Fruit fly (Drosophila melanogaster) S2 (cell line): ENCODE measurements around the gene DIP-epsilon.
A peak's percentile ranks its signal among the peaks of the same experiment; 100 is the strongest.

Source experiments
- CG8478 ChIP-seq: fragments of >200 bp; optimal IDR thresholded peaks from 2 replicates; lab custom pipeline; 2018
- CTCF ChIP-seq, 2 experiments: fragments of >200 bp; optimal IDR thresholded peaks; 2 replicates each; lab custom pipeline; 2018

Gene DIP-epsilon

DNA sequence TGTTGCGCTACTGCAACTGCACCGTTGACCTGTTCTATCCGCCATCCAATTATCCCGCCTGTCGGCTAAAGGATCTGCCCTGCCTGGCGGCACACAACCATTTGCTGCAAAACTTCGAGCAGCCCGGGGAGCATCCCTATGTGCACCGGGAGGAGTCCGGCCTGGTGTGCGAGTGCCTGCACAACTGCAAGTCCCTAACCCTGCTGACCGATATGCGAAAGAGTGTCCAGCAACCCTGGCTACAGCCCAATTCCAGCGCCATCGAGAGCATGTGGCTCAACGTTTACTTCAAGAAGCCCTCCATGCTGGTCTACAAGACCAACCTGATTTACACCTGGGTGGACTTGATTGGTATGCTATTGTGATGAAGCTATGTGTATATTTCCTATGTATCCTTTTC is 55.0 kb downstream of the DIP-epsilon start:
- TF ChIP-seq CG8478 (no peak), CTCF (optimal IDR thresholded peaks at IDR 0.05; lab: Kevin White, UChicago) (no peak)

DNA sequence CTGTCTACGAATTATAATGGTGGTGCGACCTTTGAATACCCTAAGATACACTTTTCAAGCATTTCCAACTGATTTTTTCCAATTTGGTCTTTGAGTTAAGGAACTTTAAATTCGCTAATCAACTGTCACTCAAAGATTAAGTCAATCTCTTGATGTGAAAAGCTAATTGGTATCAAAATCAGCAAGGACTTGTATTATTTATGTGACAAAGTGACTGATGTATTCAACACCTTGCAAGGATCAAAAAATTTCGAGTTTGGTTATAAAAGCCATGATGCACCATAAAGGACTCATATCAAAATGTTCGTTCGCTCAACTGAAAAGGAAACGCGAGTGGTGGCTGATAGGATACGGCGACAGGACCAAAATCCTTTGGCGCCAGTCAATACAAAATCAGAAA is 56.5 kb downstream of the DIP-epsilon start, which contains the start of gene ppk14:
Gene ppk14, plus strand, starts transcription at position 301 of the 400 bp plus-strand sequence.
- no peak for TF ChIP-seq CG8478
- no peak for TF ChIP-seq CTCF (optimal IDR thresholded peaks at IDR 0.05; lab: Kevin White, UChicago)

DNA sequence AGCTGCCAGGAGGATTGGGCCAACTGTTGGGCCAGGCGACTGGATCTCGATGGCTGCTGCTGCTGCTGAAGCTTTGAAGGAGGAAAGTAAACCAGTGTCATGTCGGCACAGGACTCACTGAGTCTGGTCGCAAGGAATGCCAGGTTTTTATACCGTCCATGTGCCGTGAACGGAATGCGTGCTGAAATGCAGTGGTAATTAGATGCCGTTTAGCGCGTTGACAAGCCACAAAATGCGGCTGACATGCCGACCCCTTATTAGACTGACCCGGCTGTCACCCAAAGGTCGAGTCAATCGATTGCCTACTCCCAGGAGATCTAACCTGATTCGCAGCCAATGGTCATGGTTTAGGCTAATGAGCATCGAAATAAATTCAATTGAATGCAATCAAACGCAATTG is 56.9 kb downstream of the DIP-epsilon start, which contains the start of gene ppk7:
Gene ppk7, minus strand, starts transcription at position 101 of the 400 bp plus-strand sequence.
- TF ChIP-seq CTCF (optimal IDR thresholded peaks at IDR 0.05; lab: Kevin White, UChicago) = no peak
- no peak for TF ChIP-seq CG8478

DNA sequence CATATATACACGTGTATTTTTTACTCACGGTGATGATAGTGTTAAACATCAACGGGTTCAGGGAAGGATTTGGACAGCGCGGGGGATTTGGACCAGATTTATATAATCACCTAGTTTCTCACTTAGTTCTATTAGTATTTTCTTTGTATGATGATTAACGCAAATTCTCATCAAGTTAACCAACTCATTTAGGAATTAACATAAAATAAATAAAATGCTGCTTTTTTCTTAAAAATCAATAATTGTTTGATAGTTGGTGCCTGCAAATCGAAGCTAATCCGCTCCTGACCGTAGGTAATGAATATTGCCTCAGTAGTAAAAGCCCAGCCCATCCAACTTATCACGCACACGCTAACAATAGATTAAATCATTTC is 59.3 kb downstream of the DIP-epsilon start:
- no peak for TF ChIP-seq CG8478
- no peak for TF ChIP-seq CTCF (optimal IDR thresholded peaks at IDR 0.05; lab: Kevin White, UChicago)

DNA sequence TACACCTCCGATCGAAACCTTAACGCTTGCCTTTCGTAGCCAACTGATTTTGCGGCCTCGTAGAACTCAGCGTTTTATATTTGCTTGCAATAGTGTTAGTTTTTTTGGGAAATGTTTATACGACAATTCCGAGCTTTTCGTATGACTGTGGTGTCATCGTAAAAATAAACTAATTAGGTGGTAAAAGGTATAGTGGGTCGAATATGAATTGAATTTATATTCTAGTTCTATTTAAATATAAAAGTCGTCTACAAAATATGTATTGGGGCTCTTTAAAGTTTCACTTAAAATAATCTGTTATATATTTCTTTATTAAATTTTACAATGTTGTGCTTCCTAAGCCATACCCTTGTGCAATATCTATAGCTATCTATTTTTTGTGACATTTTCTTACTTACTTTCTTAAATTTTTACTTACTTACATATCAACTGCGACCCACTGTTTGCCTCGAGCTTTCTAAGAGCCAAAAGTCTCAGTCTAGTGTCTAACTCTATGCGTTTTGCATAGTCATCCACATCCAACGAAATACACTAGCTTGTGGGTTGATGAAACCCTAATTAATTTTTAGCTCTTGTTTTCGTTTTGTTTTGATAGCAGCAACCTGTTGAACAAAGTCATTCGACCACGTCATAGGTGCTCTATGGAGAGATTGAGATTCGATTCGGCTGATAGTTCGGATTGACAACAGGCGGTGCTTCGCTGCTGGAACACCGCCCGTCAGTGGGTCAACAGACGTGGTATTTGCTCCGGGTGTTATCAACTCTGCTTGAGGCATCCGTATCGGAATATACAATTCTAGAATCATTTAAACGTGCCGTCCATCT is 59.9 kb downstream of the DIP-epsilon start, which contains the start of gene CG9498:
Gene CG9498, minus strand, starts transcription at position 51 of the 825 bp plus-strand sequence.
- TF ChIP-seq CG8478 (no peak), CTCF (optimal IDR thresholded peaks at IDR 0.05; lab: Kevin White, UChicago) (no peak)

DNA sequence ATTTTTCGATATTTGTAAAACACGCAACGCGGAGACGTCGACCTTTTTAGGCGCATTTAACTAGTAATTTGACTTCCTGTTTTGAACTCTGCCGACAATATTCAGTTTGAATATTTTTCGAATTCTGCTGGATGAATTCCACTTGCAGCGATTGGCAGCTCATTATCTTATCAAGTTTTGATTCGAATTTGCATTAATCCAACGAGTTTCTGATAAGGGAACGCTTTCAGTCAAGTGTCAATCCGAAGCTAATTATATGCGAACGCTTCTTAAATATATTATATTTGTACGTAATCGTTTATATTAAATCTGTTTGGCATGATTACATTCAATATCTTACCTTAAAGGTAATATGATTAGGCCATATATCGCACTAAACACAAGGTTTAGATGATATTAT is 62.8 kb downstream of the DIP-epsilon start, which contains the start of gene CG9497:
Gene CG9497, minus strand, starts transcription at position 101 of the 400 bp plus-strand sequence.
- TF ChIP-seq CG8478 = no peak
- TF ChIP-seq CTCF (optimal IDR thresholded peaks at IDR 0.05; lab: Kevin White, UChicago) = no peak

DNA sequence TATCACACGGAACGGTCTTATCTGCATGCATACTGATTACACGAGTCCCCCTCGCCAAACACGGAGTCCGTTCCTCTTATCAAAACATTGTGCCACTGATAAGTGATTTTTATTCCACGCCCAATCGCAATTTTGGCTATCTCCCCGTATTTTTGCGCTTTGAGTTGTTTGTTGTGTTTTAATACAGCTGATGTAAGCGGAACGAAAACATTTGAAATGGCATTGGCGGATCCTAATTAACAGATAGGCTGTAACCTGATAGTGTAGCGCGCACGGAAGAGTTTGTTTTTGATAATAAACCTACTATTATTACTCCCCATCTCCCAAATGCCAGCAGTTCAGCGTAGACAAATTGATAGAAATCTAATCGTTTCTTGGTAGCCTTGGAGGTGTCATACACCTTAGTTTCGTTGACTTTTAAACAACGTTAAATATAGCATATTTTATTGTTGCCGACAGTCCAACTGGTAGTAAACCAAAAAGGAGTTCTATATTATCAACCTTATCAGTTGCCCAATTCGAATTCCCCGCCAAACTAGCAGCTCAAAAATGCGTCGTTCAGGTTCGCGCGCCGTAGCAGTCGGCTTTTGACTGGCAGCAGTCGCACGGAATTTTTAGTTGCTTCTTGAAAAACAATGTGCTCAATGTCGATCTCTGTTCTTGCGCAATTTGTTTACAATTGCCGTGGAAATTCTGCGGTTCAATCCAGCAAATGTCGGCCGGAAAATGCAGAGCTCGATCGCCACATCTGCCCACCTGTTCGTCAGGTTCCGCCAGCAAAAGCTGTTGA is 67.8 kb downstream of the DIP-epsilon start:
- TF ChIP-seq CG8478 (no peak), CTCF (optimal IDR thresholded peaks at IDR 0.05; lab: Kevin White, UChicago) (peak in 1 of 2 experiments; percentile 35)

DNA sequence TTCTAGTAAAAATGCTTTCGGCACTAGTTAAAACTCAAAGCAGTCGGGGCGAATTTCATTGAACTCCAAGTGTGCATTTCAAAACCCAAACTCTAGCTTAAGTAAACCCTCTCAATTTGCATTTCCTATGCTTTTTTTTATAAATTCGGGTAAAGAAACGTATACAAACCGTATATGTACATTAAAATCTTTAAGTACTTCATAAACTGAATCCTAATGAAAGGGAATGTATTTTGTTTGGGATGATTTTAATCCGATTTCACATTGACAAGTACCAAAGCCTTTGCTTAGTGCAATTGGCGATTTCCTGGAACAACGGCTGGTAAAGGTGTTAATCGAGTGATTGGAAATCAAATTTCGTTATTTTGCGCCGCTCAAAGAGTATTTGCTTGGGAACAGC is 69.9 kb downstream of the DIP-epsilon start:
- TF ChIP-seq CTCF (optimal IDR thresholded peaks at IDR 0.05; lab: Kevin White, UChicago) (no peak), CG8478 (no peak)

DNA sequence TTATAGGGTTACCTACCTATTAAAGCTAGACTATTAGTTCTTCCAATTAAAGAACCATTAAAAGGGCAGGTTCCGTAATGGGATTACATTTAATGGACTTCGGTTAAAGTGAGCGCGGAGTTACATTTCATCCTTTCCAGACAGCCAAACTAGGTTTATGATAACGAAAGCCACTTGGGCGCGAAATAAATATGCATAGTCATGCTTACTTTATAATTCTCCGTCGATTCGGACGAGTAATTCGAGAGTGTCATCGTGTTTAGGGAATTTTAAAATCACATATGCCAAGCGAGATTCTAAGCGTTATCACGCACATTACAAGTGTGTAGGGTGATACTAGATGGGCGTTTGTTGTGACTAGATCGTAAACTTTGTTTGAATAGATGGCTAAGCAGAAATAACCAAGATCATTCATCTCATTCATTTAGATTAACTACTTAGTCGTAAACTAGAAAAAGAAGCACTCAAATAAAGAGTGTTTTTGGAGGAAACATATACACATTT is 70.9 kb downstream of the DIP-epsilon start:
- TF ChIP-seq CTCF (optimal IDR thresholded peaks at IDR 0.05; lab: Kevin White, UChicago) = no peak
- TF ChIP-seq CG8478 = no peak

DNA sequence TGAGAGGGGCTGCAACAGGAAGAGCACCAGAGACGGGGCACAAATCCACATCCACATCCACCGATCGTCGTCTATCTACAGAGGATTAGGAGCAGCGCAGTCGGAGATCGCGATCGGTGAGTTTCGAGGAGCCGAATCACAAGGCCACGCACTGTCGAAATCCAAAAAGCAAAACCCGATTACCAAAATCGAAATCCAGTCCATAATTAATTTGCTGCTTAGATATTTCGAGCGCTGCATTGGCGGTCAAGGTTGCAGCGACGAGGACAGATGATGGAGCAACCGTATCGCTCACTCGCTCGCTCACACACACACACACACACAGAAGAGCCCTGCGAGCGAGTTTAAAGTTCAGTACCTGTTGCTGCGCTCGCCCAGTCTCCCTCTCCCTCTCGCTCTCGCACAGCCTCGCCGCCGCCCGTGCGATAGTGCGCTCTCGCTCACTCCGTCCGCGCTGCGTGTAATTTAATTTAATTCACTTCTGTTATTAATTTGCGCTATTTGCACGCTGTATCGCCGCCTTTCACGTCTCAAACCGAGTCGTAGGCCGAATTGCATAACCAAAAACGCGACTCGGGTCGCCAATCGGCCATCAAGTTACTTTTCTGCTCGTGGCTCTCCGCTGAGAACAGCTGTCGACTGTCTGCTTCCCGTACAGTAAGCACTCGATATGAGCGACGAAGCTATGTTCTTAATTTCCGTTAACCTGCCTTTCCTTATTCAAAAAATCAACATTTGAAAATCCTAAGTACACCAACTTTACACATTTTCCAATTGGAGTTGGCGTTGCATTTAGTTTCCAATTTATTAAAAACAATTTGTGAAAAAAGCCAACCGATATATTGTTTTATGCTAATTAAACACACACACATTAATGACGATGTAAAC is 71.9 kb downstream of the DIP-epsilon start:
- peak; percentile 20 to 23 for TF ChIP-seq CTCF (optimal IDR thresholded peaks at IDR 0.05; lab: Kevin White, UChicago)
- TF ChIP-seq CG8478 = no peak

DNA sequence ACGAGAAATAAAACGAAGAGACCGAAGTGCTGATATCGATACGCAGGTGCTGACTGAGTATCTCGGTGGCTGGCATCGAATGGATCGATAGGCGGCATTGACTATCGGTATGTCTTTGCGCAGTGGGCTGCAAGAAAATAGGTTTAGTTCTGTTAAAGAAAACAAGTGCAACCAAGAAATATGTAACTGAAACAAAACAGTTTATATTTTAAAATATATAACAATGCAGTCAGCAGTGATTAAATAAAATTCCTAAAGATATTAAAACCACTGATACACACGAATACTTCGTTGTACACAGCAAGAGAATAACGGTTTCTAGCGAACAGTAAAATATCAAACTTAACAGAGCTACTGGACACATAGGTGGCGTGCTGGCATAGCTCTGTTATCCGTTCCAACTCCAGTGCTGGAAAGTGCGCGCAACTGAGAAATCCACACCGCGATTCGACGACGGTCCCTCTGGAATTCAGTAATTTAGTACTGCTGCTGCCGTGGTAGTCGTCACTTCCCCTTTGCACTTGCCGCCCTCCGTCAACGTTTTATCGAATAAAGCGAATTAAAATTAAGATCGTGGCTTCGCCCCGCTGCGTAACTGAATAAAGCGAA is 72.7 kb downstream of the DIP-epsilon start, which contains the start of the genes Pez and Cpr:
Gene Pez, minus strand, starts transcription at position 305 of the 609 bp plus-strand sequence.
Gene Cpr, plus strand, starts transcription at position 470 of the 609 bp plus-strand sequence.
- TF ChIP-seq CG8478 = no peak
- TF ChIP-seq CTCF (optimal IDR thresholded peaks at IDR 0.05; lab: Kevin White, UChicago) = peak; percentile 94 to 98

DNA sequence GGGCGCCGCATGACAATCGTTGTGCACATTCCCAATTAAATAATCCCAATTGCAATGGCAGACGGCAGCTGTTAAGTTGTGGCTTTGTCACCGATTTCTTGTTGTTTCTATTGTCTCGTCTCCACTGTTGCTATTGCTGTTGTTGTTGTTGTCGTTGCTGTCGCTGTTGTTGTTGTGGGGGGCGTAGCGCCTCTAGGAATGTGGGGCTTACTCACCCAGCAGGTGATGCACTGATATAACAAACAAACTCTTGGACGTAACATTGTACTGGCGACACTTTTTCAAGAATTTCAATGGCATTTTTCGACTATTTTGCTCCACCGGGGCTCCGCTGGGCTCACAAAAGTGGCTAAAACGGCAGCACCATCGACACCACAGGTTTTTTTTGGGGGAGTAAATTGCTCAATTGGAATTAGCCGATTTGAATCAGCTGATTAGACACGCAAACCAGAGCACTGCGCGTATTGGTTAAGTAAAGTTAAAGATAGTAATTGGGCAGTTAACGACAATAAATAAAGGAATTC is 73.2 kb downstream of the DIP-epsilon start:
- TF ChIP-seq CTCF (optimal IDR thresholded peaks at IDR 0.05; lab: Kevin White, UChicago) = no peak
